Worm (Caenorhabditis elegans): ENCODE measurements around the gene C14B1.8.

- TF ChIP-seq ref-1 (GFP tag; conservative IDR thresholded peaks at IDR 0.05): no peak
- TF ChIP-seq ztf-29 (GFP tag; IDR thresholded peaks at IDR 0.05): no peak
- TF ChIP-seq flt-1 (GFP tag; IDR thresholded peaks at IDR 0.05): no peak
Measured at ce11 chrIII:3726443-3726842, 7.0 kb upstream of the C14B1.8 start, which contains the start of gene gldi-5.
